Worm (Caenorhabditis elegans): ENCODE data around the gene lin-32.

DNA sequence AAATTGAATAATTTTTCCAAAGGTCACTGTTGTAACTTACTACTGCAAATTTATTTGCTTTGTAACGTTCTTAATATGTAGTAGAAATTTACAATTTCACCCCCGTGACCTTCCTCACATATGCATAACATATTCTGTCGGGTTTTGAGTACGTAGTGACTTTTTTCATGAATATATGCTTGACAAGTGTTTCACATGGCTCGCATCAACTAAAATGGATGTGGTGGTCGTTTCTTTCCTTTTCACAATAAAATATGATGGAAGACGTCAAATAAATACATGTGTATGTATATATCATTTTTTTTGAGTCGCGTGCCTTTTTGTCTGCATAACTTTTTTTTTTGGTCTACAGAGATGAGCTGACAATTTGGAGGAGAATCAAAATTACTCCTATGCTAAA lies 36.4 kb upstream of the lin-32 start:
- TF ChIP-seq nhr-11 (tag; optimal IDR thresholded peaks at IDR 0.05) (no peak), aly-2 (tag; optimal IDR thresholded peaks at IDR 0.05) (no peak), nhr-77 (tag; optimal IDR thresholded peaks at IDR 0.05) (no peak), skn-1 (tag; optimal IDR thresholded peaks at IDR 0.05) (no peak), nhr-47 (tag; optimal IDR thresholded peaks at IDR 0.05) (no peak), nhr-12 (tag; optimal IDR thresholded peaks at IDR 0.05) (no peak), nhr-76 (tag; optimal IDR thresholded peaks at IDR 0.05) (no peak), nhr-237 (tag; optimal IDR thresholded peaks at IDR 0.05) (no peak), ceh-8 (GFP tag; optimal IDR thresholded peaks at IDR 0.05) (no peak), pax-3 (tag; optimal IDR thresholded peaks at IDR 0.05) (no peak), rnt-1 (tag; optimal IDR thresholded peaks at IDR 0.05) (no peak), ama-1 (optimal IDR thresholded peaks at IDR 0.05) (no peak), fkh-10 (GFP tag; optimal IDR thresholded peaks at IDR 0.05) (no peak), tbx-2 (tag; optimal IDR thresholded peaks at IDR 0.05) (no peak)

Data from whole organism, L1 larva.